Worm (Caenorhabditis elegans): ENCODE results near the gene C23G10.10.

The C23G10.10 gene

DNA sequence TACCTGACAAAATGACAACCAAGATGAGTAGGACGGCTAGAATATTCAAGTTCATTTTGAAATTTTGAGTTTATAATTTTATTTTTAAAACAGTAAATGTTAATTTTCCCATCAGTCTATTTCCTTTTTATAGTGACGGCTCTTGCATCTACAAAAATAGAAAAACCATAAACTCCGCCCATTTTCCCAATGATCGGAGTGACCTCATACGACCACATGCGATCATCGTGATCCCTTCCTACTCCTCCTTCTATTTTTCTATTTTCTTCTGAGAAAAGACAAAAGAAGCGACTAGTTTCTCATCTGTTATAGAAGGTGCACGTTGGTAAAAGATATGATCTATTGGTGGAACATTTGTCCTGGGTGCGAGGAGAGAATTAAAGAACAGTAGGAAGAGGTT is 1.7 kb upstream of the C23G10.10 start, which contains the start of gene C23G10.11:
C23G10.11 (minus strand) TSS at position 101 of the 400 bp plus-strand sequence.
- TF ChIP-seq ama-1 (optimal IDR thresholded peaks at IDR 0.05) (no peak), pqm-1 (tag; optimal IDR thresholded peaks at IDR 0.05) (no peak), lsy-12 (tag; optimal IDR thresholded peaks at IDR 0.05) (no peak), zag-1 (tag; optimal IDR thresholded peaks at IDR 0.05) (no peak), fkh-10 (GFP tag; optimal IDR thresholded peaks at IDR 0.05) (no peak)

DNA sequence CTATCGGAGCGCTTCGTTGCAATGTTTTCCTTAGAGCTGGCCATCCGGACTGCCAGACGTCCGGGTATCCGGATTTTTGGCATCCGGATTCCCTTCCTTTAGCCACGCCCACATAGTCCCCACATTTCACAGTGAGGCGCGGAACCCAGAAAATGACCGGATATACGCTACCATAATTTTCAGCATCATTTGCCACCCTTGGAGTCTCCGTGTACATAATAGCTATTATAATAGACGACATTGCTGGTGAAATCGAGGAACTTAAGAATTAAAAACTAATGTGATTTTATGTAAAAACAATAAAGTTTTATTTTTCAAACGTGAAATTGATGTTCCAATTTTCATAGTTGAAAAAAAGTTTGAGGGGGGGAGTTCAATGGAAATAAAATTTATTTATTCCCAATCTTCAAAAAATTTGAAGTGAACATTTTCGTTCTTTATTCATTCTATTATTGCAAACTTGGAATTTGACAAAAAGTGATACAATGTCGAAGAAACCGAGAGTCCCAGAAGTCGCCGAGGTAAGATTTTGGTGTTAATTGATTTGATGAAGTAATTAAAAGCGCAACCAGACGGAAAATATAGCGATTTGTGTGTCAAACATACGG is 3.5 kb downstream of the C23G10.10 start:
- TF ChIP-seq lin-39 (tag; optimal IDR thresholded peaks at IDR 0.05) (no peak), nhr-28 (tag; optimal IDR thresholded peaks at IDR 0.05) (no peak), nhr-76 (tag; optimal IDR thresholded peaks at IDR 0.05) (no peak), nhr-11 (tag; optimal IDR thresholded peaks at IDR 0.05) (no peak), R02D3.7 (tag; optimal IDR thresholded peaks at IDR 0.05) (no peak), elt-3 (tag; optimal IDR thresholded peaks at IDR 0.05) (no peak)

DNA sequence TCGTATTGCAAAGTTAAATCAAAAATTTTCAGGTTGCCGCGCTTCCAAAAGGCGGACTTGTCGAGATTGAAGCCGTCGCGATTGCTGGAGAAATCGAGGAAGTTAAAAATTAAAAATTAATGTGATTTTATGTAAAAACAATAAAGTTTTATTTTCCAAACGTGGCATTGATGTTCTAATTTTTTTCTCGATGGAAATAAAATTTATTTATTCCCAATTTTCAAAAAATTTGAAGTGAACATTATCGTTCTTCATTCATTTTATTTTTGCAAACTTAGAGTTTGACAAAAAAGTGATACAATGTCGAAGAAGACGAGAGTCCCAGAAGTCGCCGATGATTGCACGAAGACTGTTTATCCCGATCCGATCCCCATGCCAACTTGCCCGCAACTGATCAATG is 4.8 kb downstream of the C23G10.10 start, which contains the start of gene C23G10.1:
C23G10.1 (plus strand) TSS at position 301 of the 400 bp plus-strand sequence.
- TF ChIP-seq sea-2 (GFP tag; optimal IDR thresholded peaks at IDR 0.05) (no peak), daf-12 (tag; optimal IDR thresholded peaks at IDR 0.05) (no peak), elt-2 (tag; optimal IDR thresholded peaks at IDR 0.05) (no peak), lin-15B (tag; optimal IDR thresholded peaks at IDR 0.05) (no peak), unc-39 (tag; optimal IDR thresholded peaks at IDR 0.05) (no peak), nhr-11 (tag; optimal IDR thresholded peaks at IDR 0.05) (no peak), tbx-2 (tag; optimal IDR thresholded peaks at IDR 0.05) (no peak), pqm-1 (tag; optimal IDR thresholded peaks at IDR 0.05) (no peak), lsy-12 (tag; optimal IDR thresholded peaks at IDR 0.05) (no peak), ama-1 (optimal IDR thresholded peaks at IDR 0.05) (no peak), aly-2 (tag; optimal IDR thresholded peaks at IDR 0.05) (no peak), nhr-237 (tag; optimal IDR thresholded peaks at IDR 0.05) (no peak), nhr-28 (tag; optimal IDR thresholded peaks at IDR 0.05) (no peak), lin-39 (tag; optimal IDR thresholded peaks at IDR 0.05) (no peak), nhr-77 (tag; optimal IDR thresholded peaks at IDR 0.05) (no peak), ztf-11 (tag; optimal IDR thresholded peaks at IDR 0.05) (no peak), fkh-2 (tag; optimal IDR thresholded peaks at IDR 0.05) (no peak), nhr-25 (tag; optimal IDR thresholded peaks at IDR 0.05) (no peak), fos-1 (tag; optimal IDR thresholded peaks at IDR 0.05) (no peak), R02D3.7 (tag; optimal IDR thresholded peaks at IDR 0.05) (no peak)

DNA sequence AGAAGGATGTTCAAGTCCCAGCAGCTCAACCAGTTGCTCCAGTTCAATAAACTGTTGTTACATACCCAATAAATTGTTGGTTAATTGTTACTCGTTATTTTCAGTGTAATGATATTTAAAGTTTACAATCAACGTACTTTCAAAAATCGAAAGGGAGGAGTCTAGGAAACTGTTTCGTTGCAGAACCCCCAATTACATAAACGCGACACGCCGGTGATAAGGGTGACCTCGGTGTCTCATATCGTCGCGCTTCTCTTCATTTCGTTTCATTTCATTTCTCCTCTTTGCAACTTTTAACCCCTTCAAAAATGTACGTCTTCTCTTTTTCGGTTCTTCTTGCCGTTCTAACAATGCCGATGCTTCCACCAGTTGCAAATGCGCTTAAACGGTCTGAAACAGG is 5.9 kb downstream of the C23G10.10 start, which contains the start of gene C23G10.2:
C23G10.2 (plus strand) TSS at position 184 of the 400 bp plus-strand sequence.
- TF ChIP-seq nhr-25 (tag; optimal IDR thresholded peaks at IDR 0.05) (peak; percentile 28), unc-39 (tag; optimal IDR thresholded peaks at IDR 0.05) (no peak), fos-1 (tag; optimal IDR thresholded peaks at IDR 0.05) (no peak), ceh-82 (tag; optimal IDR thresholded peaks at IDR 0.05) (no peak), elt-2 (tag; optimal IDR thresholded peaks at IDR 0.05) (peak; percentile 18), nhr-67 (tag; optimal IDR thresholded peaks at IDR 0.05) (no peak), mml-1 (tag; optimal IDR thresholded peaks at IDR 0.05) (no peak)

DNA sequence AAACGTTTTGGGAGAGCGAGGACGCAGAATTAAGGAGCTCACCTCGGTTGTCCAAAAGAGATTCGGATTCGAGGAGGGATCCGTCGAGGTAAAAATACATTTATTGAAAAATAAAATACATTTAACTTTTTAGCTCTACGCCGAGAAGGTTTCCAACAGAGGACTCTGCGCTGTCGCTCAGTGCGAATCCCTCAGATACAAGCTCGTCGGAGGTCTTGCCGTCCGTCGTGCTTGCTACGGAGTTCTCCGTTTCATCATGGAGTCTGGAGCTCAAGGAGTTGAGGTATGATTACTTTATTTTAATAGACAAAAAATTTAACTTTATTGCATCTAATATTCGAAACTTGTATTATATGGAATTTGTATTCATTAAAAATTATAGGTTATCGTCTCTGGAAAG is 6.8 kb downstream of the C23G10.10 start:
- TF ChIP-seq nhr-11 (tag; optimal IDR thresholded peaks at IDR 0.05) = no peak
- TF ChIP-seq egl-5 (tag; optimal IDR thresholded peaks at IDR 0.05) = no peak
- no peak for TF ChIP-seq elt-3 (tag; optimal IDR thresholded peaks at IDR 0.05)
- no peak for TF ChIP-seq lsy-12 (tag; optimal IDR thresholded peaks at IDR 0.05)
- TF ChIP-seq sea-2 (GFP tag; optimal IDR thresholded peaks at IDR 0.05) = no peak
- no peak for TF ChIP-seq jun-1 (tag; optimal IDR thresholded peaks at IDR 0.05)
- no peak for TF ChIP-seq elt-2 (tag; optimal IDR thresholded peaks at IDR 0.05)
- TF ChIP-seq nhr-28 (tag; optimal IDR thresholded peaks at IDR 0.05) = no peak
- TF ChIP-seq aly-2 (tag; optimal IDR thresholded peaks at IDR 0.05) = no peak
- TF ChIP-seq egl-27 (tag; optimal IDR thresholded peaks at IDR 0.05) = no peak
- TF ChIP-seq ceh-16 (tag; optimal IDR thresholded peaks at IDR 0.05) = no peak

Measured in whole organism, L3 larva.